Worm (Caenorhabditis elegans) whole organism, early embryonic: ENCODE data around the gene lgc-23.

Experiments
- ama-1 ChIP-seq: fragments of 150-350 bp; optimal IDR thresholded peaks from 2 replicates; lab custom pipeline; 2014
- tbx-11 ChIP-seq: fragments of 200-800 bp; sonication (Bioruptor generic); IDR thresholded peaks from 2 replicates; pipeline ENCODE4 v1.3.6; 2022; ENCODE audit warnings: missing genetic modification characterization, missing compliant biosample characterization

ce11 chrX:12093043-12093442 lies 28.0 kb downstream of the lgc-23 start, which contains the start of gene W03G11.4:
- TF ChIP-seq ama-1 (no peak), tbx-11 (GFP tag; lab: Robert Waterston, UW) (no peak)
